Worm (Caenorhabditis elegans) whole organism, L4/young adult: ENCODE measurements around the gene set-4.

Experiments used
- W03F9.2 ChIP-seq: fragments of 150-350 bp; optimal IDR thresholded peaks from 2 replicates; lab custom pipeline; 2014; ENCODE audit warnings: missing biosample characterization, missing genetic modification characterization
- dao-5 ChIP-seq: sonication (generic microtip); optimal IDR thresholded peaks from 2 replicates; lab custom pipeline; 2016; ENCODE audit warnings: missing genotype, missing genetic modification characterization, moderate library complexity, missing compliant biosample characterization

ce11 chrII:6311459-6311858 is 19.7 kb downstream of the set-4 start:
- TF ChIP-seq dao-5 (tag; lab: Kevin White, UChicago) (no peak), W03F9.2 (tag; lab: Kevin White, UChicago) (no peak)
